Worm (Caenorhabditis elegans) whole organism, mixed stage, embryonic: ENCODE results near the gene mdt-4.
"Not testable (repeated sequence)": the region's sequence is repeated elsewhere in the genome, so short reads cannot be mapped to it uniquely, and the experiment has no call there.

Experiments used
- M03D4.4 ChIP-seq: sonication (generic microtip); optimal IDR thresholded peaks from 2 replicates; lab custom pipeline; 2017; ENCODE audit warnings: mild to moderate bottlenecking, missing genetic modification characterization, missing compliant biosample characterization
- bed-3 ChIP-seq: fragments of 200-800 bp; sonication (Bioruptor generic); optimal IDR thresholded peaks from 3 replicates; lab custom pipeline; 2018; ENCODE audit warnings: mild to moderate bottlenecking, missing genetic modification characterization, moderate library complexity, missing compliant biosample characterization
- blmp-1 ChIP-seq: fragments of 150-350 bp; optimal IDR thresholded peaks from 2 replicates; lab custom pipeline; 2014; ENCODE audit warnings: missing biosample characterization, missing genetic modification characterization
- ceh-39 ChIP-seq: fragments of 150-350 bp; optimal IDR thresholded peaks from 2 replicates; lab custom pipeline; 2014; ENCODE audit warnings: missing biosample characterization, missing genetic modification characterization
- ceh-43 ChIP-seq: fragments of 200-800 bp; sonication (Bioruptor generic); optimal IDR thresholded peaks from 2 replicates; lab custom pipeline; 2018; ENCODE audit warnings: mild to moderate bottlenecking, missing genetic modification characterization, moderate library complexity, missing compliant biosample characterization
- ceh-83 ChIP-seq: fragments of 200-800 bp; sonication (Bioruptor generic); optimal IDR thresholded peaks from 2 replicates; lab custom pipeline; 2018; ENCODE audit warnings: mild to moderate bottlenecking, missing genetic modification characterization, missing compliant biosample characterization
- ces-1 ChIP-seq: fragments of 150-350 bp; optimal IDR thresholded peaks from 2 replicates; lab custom pipeline; 2014; ENCODE audit warnings: missing biosample characterization, missing genetic modification reagents, missing genetic modification characterization
- cnd-1 ChIP-seq: fragments of 200-800 bp; sonication (Bioruptor generic); optimal IDR thresholded peaks from 2 replicates; lab custom pipeline; 2018; ENCODE audit warnings: mild to moderate bottlenecking, missing genetic modification characterization, missing compliant biosample characterization
- drap-1 ChIP-seq: fragments of 200-800 bp; sonication (Bioruptor generic); optimal IDR thresholded peaks from 3 replicates; lab custom pipeline; 2018; ENCODE audit warnings: mild to moderate bottlenecking, missing genetic modification characterization, missing compliant biosample characterization
- elt-1 ChIP-seq: sonication (generic microtip); optimal IDR thresholded peaks from 2 replicates; lab custom pipeline; 2017; ENCODE audit warnings: missing genetic modification characterization, mild to moderate bottlenecking, missing compliant biosample characterization, antibody characterized with exemption, moderate library complexity, borderline replicate concordance; ENCODE audit not compliant: insufficient read depth
- elt-3 ChIP-seq: fragments of 150-350 bp; optimal IDR thresholded peaks from 2 replicates; lab custom pipeline; 2014; ENCODE audit warnings: missing biosample characterization, missing genetic modification characterization
- flh-1 ChIP-seq: fragments of 200-800 bp; sonication (Bioruptor generic); optimal IDR thresholded peaks from 2 replicates; lab custom pipeline; 2018; ENCODE audit warnings: mild to moderate bottlenecking, missing genetic modification characterization, moderate library complexity, missing compliant biosample characterization
- ham-2 ChIP-seq: fragments of 200-800 bp; sonication (Bioruptor generic); optimal IDR thresholded peaks from 2 replicates; lab custom pipeline; 2018; ENCODE audit warnings: mild to moderate bottlenecking, missing genetic modification characterization, missing compliant biosample characterization
- hlh-1 ChIP-seq: fragments of 150-350 bp; optimal IDR thresholded peaks from 2 replicates; lab custom pipeline; 2014; ENCODE audit warnings: missing biosample characterization, missing genetic modification reagents, missing genetic modification characterization
- lin-13 ChIP-seq: fragments of 150-350 bp; optimal IDR thresholded peaks from 2 replicates; lab custom pipeline; 2014; ENCODE audit warnings: missing biosample characterization, missing genetic modification characterization
- lin-32 ChIP-seq: fragments of 200-800 bp; sonication (Bioruptor generic); optimal IDR thresholded peaks from 2 replicates; lab custom pipeline; 2018; ENCODE audit warnings: mild to moderate bottlenecking, missing genetic modification characterization, missing compliant biosample characterization
- lsy-2 ChIP-seq: fragments of 150-350 bp; optimal IDR thresholded peaks from 2 replicates; lab custom pipeline; 2014; ENCODE audit warnings: missing biosample characterization, missing genetic modification characterization
- mab-5 ChIP-seq: fragments of 150-350 bp; optimal IDR thresholded peaks from 2 replicates; lab custom pipeline; 2014; ENCODE audit warnings: missing biosample characterization, missing genetic modification characterization
- mep-1 ChIP-seq: fragments of 150-350 bp; optimal IDR thresholded peaks from 2 replicates; lab custom pipeline; 2017; ENCODE audit warnings: missing biosample characterization, missing genetic modification reagents, missing genetic modification characterization, inconsistent platforms
- mls-2 ChIP-seq: sonication (generic microtip); optimal IDR thresholded peaks from 2 replicates; lab custom pipeline; 2016; ENCODE audit warnings: mild to moderate bottlenecking, missing genetic modification characterization, moderate library complexity, missing compliant biosample characterization
- nhr-12 ChIP-seq: fragments of 150-350 bp; optimal IDR thresholded peaks from 2 replicates; lab custom pipeline; 2014; ENCODE audit warnings: missing biosample characterization, missing genetic modification characterization
- nhr-2 ChIP-seq: fragments of 150-350 bp; optimal IDR thresholded peaks from 2 replicates; lab custom pipeline; 2014; ENCODE audit warnings: missing biosample characterization, missing genetic modification characterization
- nhr-237 ChIP-seq: fragments of 150-350 bp; optimal IDR thresholded peaks from 2 replicates; lab custom pipeline; 2014; ENCODE audit warnings: missing biosample characterization, missing genetic modification characterization
- nhr-28 ChIP-seq: fragments of 150-350 bp; optimal IDR thresholded peaks from 2 replicates; lab custom pipeline; 2014; ENCODE audit warnings: missing biosample characterization, missing genetic modification characterization
- nhr-76 ChIP-seq: sonication (generic microtip); optimal IDR thresholded peaks from 2 replicates; lab custom pipeline; 2017; ENCODE audit warnings: missing biosample characterization, missing genetic modification characterization
- pha-4 ChIP-seq: fragments of 150-350 bp; optimal IDR thresholded peaks from 2 replicates; lab custom pipeline; 2018; ENCODE audit warnings: missing biosample characterization, missing genetic modification reagents, missing genetic modification characterization
- sem-2 ChIP-seq: fragments of 200-800 bp; sonication (Bioruptor generic); optimal IDR thresholded peaks from 2 replicates; lab custom pipeline; 2018; ENCODE audit warnings: mild to moderate bottlenecking, missing genetic modification characterization, missing compliant biosample characterization
- snpc-4 ChIP-seq: fragments of 150-350 bp; optimal IDR thresholded peaks from 2 replicates; lab custom pipeline; 2014; ENCODE audit warnings: missing biosample characterization, missing genetic modification characterization
- sptf-1 ChIP-seq: sonication (generic microtip); optimal IDR thresholded peaks from 2 replicates; lab custom pipeline; 2017; ENCODE audit warnings: mild to moderate bottlenecking, missing genetic modification characterization, moderate library complexity, missing compliant biosample characterization
- tbx-8 ChIP-seq: fragments of 200-800 bp; sonication (Bioruptor generic); optimal IDR thresholded peaks from 2 replicates; lab custom pipeline; 2018; ENCODE audit warnings: mild to moderate bottlenecking, missing genetic modification characterization, moderate library complexity, missing compliant biosample characterization
- unc-120 ChIP-seq: sonication (generic microtip); optimal IDR thresholded peaks from 2 replicates; lab custom pipeline; 2017; ENCODE audit warnings: missing genetic modification characterization, missing compliant biosample characterization; ENCODE audit not compliant: poor library complexity, severe bottlenecking
- unc-39 ChIP-seq: fragments of 150-350 bp; optimal IDR thresholded peaks from 2 replicates; lab custom pipeline; 2014; ENCODE audit warnings: missing biosample characterization, missing genetic modification characterization
- unc-62 ChIP-seq: fragments of 150-350 bp; optimal IDR thresholded peaks from 2 replicates; lab custom pipeline; 2014; ENCODE audit warnings: missing biosample characterization, missing genetic modification reagents, missing genetic modification characterization
- zip-8 ChIP-seq: fragments of 150-350 bp; optimal IDR thresholded peaks from 2 replicates; lab custom pipeline; 2014; ENCODE audit warnings: missing biosample characterization, missing genetic modification characterization
- ztf-11 ChIP-seq: fragments of 150-350 bp; optimal IDR thresholded peaks from 2 replicates; lab custom pipeline; 2014; ENCODE audit warnings: missing biosample characterization, missing genetic modification characterization

The mdt-4 gene

ce11 chrII:4905331-4905730 lies 38.4 kb downstream of the mdt-4 start:
- TF ChIP-seq snpc-4 (tag; lab: Kevin White, UChicago) (no peak), mab-5 (tag; lab: Kevin White, UChicago) (no peak), mep-1 (no peak), elt-1 (no peak), sem-2 (GFP tag; lab: Kevin White, UChicago) (no peak), zip-8 (no peak)

- no peak for TF ChIP-seq lin-32 (GFP tag; lab: Kevin White, UChicago)
- TF ChIP-seq elt-3 (tag; lab: Kevin White, UChicago), result no peak
- no peak for TF ChIP-seq bed-3 (GFP tag; lab: Kevin White, UChicago)
- no peak for TF ChIP-seq snpc-4 (tag; lab: Kevin White, UChicago)
- no peak for TF ChIP-seq ztf-11 (tag; lab: Kevin White, UChicago)
- TF ChIP-seq flh-1 (GFP tag; lab: Kevin White, UChicago), result no peak
These were observed 39.0 kb downstream of the mdt-4 start, which contains the start of gene btbd-10 for ce11 chrII:4904778-4905177. Gene btbd-10, plus strand, starts transcription at chrII:4905008.

- TF ChIP-seq pha-4 (tag; lab: Kevin White, UChicago), result peak; percentile 70
- TF ChIP-seq flh-1 (GFP tag; lab: Kevin White, UChicago), result no peak
- no peak for TF ChIP-seq M03D4.4 (tag; lab: Kevin White, UChicago)
- TF ChIP-seq ceh-43 (GFP tag; lab: Kevin White, UChicago), result no peak
- TF ChIP-seq mab-5 (tag; lab: Kevin White, UChicago), result no peak
- no peak for TF ChIP-seq elt-1
- TF ChIP-seq drap-1 (GFP tag; lab: Kevin White, UChicago), result no peak
- TF ChIP-seq unc-62 (GFP tag; lab: Kevin White, UChicago), result peak; percentile 97
- TF ChIP-seq nhr-12 (tag; lab: Kevin White, UChicago), result no peak
- peak; percentile 93 for TF ChIP-seq ces-1
- TF ChIP-seq mls-2 (tag; lab: Kevin White, UChicago), result no peak
- no peak for TF ChIP-seq snpc-4 (tag; lab: Kevin White, UChicago)
- TF ChIP-seq unc-39 (tag; lab: Kevin White, UChicago), result no peak
- no peak for TF ChIP-seq blmp-1
- peak; percentile 34 for TF ChIP-seq unc-120 (tag; lab: Kevin White, UChicago)
- no peak for TF ChIP-seq nhr-2 (tag; lab: Kevin White, UChicago)
- peak; percentile 40 for TF ChIP-seq nhr-237 (tag; lab: Kevin White, UChicago)
- TF ChIP-seq nhr-76 (tag; lab: Kevin White, UChicago), result no peak
- peak; percentile 50 for TF ChIP-seq ham-2 (GFP tag; lab: Kevin White, UChicago)
- TF ChIP-seq lin-13 (tag; lab: Kevin White, UChicago), result no peak
- no peak for TF ChIP-seq sem-2 (GFP tag; lab: Kevin White, UChicago)
- no peak for TF ChIP-seq cnd-1 (tag; lab: Kevin White, UChicago)
- TF ChIP-seq tbx-8, result no peak
- TF ChIP-seq ceh-39, result no peak
- TF ChIP-seq elt-3 (tag; lab: Kevin White, UChicago), result no peak
- TF ChIP-seq mep-1, result peak; percentile 41
- TF ChIP-seq ceh-83 (GFP tag; lab: Kevin White, UChicago), result no peak
- no peak for TF ChIP-seq lin-32 (GFP tag; lab: Kevin White, UChicago)
- no peak for TF ChIP-seq zip-8
- TF ChIP-seq ztf-11 (tag; lab: Kevin White, UChicago), result no peak
- TF ChIP-seq nhr-28 (tag; lab: Kevin White, UChicago), result no peak
- TF ChIP-seq lsy-2, result peak; percentile 56
- TF ChIP-seq bed-3 (GFP tag; lab: Kevin White, UChicago), result no peak
- TF ChIP-seq sptf-1 (tag; lab: Kevin White, UChicago), result no peak
- peak; percentile 84 for TF ChIP-seq hlh-1
- TF ChIP-seq, all 35 proteins: peak for 9
These were observed 39.5 kb downstream of the mdt-4 start for ce11 chrII:4904277-4904676.

ce11 chrII:4903696-4904095 lies 40.1 kb downstream of the mdt-4 start, which contains the start of gene sgt-1:
Gene sgt-1, minus strand, starts transcription at chrII:4903796.
- TF ChIP-seq lin-32 (GFP tag; lab: Kevin White, UChicago); nhr-76 (tag; lab: Kevin White, UChicago); ceh-39: not testable (repeated sequence)
